Fruit fly (Drosophila melanogaster): ENCODE data around the gene CG17234.

DNA sequence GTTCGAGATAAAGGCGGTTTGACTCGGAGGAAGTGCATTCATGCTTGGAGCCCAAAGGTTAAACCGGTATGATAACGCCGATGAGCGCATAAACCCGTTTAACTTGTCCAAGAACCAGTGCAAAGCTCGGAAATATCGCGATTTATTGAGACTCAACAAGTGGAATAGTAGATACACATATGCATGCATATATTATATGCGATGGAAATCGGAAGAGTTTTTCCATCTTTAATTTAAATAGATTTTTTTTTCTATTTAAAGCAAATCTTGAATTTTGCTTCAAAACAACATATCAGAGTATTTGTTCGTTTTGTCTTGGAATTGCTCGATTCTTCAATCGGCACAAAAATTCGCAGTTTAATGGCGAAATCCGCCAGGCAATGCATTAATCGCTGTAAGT is 30.5 kb upstream of the CG17234 start:
- TF ChIP-seq CG33017 (tag; optimal IDR thresholded peaks at IDR 0.05) = no peak
- peak; percentile 56 for TF ChIP-seq kay (GFP tag; ENCODE audit: borderline replicate concordance)
- TF ChIP-seq Hr96 (GFP tag; optimal IDR thresholded peaks at IDR 0.05) = no peak
- TF ChIP-seq CG12768 (GFP tag; optimal IDR thresholded peaks at IDR 0.05) = no peak
- TF ChIP-seq CG11617 (GFP tag; optimal IDR thresholded peaks at IDR 0.05) = no peak
- TF ChIP-seq bab1 (GFP tag; optimal IDR thresholded peaks at IDR 0.05) = peak; percentile 5
- no peak for TF ChIP-seq cnc (optimal IDR thresholded peaks at IDR 0.05)
- no peak for TF ChIP-seq CG14711 (tag; optimal IDR thresholded peaks at IDR 0.05)
- TF ChIP-seq Mnt (GFP tag; optimal IDR thresholded peaks at IDR 0.05) = no peak
